Fruit fly (Drosophila melanogaster) whole organism, wandering third instar larva: ENCODE results near the gene Sfp33A2.

Experiments
- Abd-B ChIP-seq: fragments of >200 bp; optimal IDR thresholded peaks from 2 replicates; lab custom pipeline; 2017; ENCODE audit warnings: missing biosample characterization, missing genetic modification characterization
- CG32264 ChIP-seq: fragments of 200-800 bp; sonication (Bioruptor generic); optimal IDR thresholded peaks from 2 replicates; lab custom pipeline; 2016; ENCODE audit warnings: missing biosample characterization, missing genetic modification characterization
- CG9705 ChIP-seq: fragments of 200-800 bp; sonication (Bioruptor generic); optimal IDR thresholded peaks from 2 replicates; lab custom pipeline; 2018; ENCODE audit warnings: missing biosample characterization, mild to moderate bottlenecking, missing genetic modification characterization
- Dfd ChIP-seq: fragments of >200 bp; optimal IDR thresholded peaks from 2 replicates; lab custom pipeline; 2017; ENCODE audit warnings: missing biosample characterization, missing genetic modification characterization
- Dif ChIP-seq: fragments of 200-275, 200-300 bp; sonication (Bioruptor generic); optimal IDR thresholded peaks from 2 replicates; lab custom pipeline; 2018; ENCODE audit warnings: missing biosample characterization, missing genetic modification characterization; ENCODE audit not compliant: partially characterized antibody
- HLH106 ChIP-seq: fragments of 200-800 bp; optimal IDR thresholded peaks from 3 replicates; lab custom pipeline; 2019; ENCODE audit warnings: missing biosample characterization, mild to moderate bottlenecking, missing genetic modification characterization, moderate library complexity
- Hnf4 ChIP-seq: fragments of 200-800 bp; sonication (Bioruptor generic); optimal IDR thresholded peaks from 2 replicates; lab custom pipeline; 2016; ENCODE audit warnings: missing biosample characterization, mild to moderate bottlenecking, missing genetic modification characterization
- Hr78 ChIP-seq: fragments of >200 bp; optimal IDR thresholded peaks from 2 replicates; lab custom pipeline; 2017; ENCODE audit warnings: missing biosample characterization, missing genetic modification characterization
- Hr83 ChIP-seq: fragments of 200-300 bp; sonication (Bioruptor generic); optimal IDR thresholded peaks from 2 replicates; lab custom pipeline; 2016; ENCODE audit warnings: missing biosample characterization, mild to moderate bottlenecking, missing genetic modification characterization, moderate library complexity; ENCODE audit not compliant: poor library complexity, severe bottlenecking
- Mio ChIP-seq: sonication (Bioruptor generic); optimal IDR thresholded peaks from 2 replicates; lab custom pipeline; 2016; ENCODE audit warnings: missing biosample characterization, missing genetic modification characterization
- N ChIP-seq: fragments of >200 bp; optimal IDR thresholded peaks from 2 replicates; lab custom pipeline; 2018; ENCODE audit warnings: missing biosample characterization, missing external identifiers, missing genetic modification characterization
- OdsH ChIP-seq: fragments of 200-800 bp; sonication (Bioruptor generic); optimal IDR thresholded peaks from 2 replicates; lab custom pipeline; 2016; ENCODE audit warnings: missing biosample characterization, mild to moderate bottlenecking, missing genetic modification characterization
- Rel ChIP-seq, 2 experiments: fragments of 200-800 bp; sonication (Bioruptor generic) in 1 of 2; optimal IDR thresholded peaks; 2 replicates in 1 of 2; 3 replicates in 1 of 2; lab custom pipeline; 2016 to 2019; ENCODE audit warnings: mild to moderate bottlenecking in 2 of 2, missing biosample characterization in 2 of 2, missing genetic modification characterization in 2 of 2, moderate library complexity in 1 of 2
- Sp1 ChIP-seq: fragments of 200-800 bp; sonication (Bioruptor generic); optimal IDR thresholded peaks from 3 replicates; lab custom pipeline; 2019; ENCODE audit warnings: missing biosample characterization, mild to moderate bottlenecking, missing genetic modification characterization, moderate library complexity
- Vsx2 ChIP-seq: fragments of 200-300, 225-300 bp; sonication (Bioruptor generic); optimal IDR thresholded peaks from 2 replicates; lab custom pipeline; 2018; ENCODE audit warnings: missing biosample characterization, missing genetic modification characterization; ENCODE audit not compliant: partially characterized antibody
- br ChIP-seq: fragments of 200-800 bp; sonication (Bioruptor generic); optimal IDR thresholded peaks from 2 replicates; lab custom pipeline; 2016; ENCODE audit warnings: missing biosample characterization, missing genetic modification characterization
- brk ChIP-seq: fragments of 200-800 bp; sonication (Bioruptor generic); optimal IDR thresholded peaks from 2 replicates; lab custom pipeline; 2016; ENCODE audit warnings: missing biosample characterization, mild to moderate bottlenecking, missing genetic modification characterization
- dl ChIP-seq, 2 experiments: fragments of 175-275, 200-275 bp in 1 of 2; fragments of 200-275 bp in 1 of 2; sonication (Bioruptor generic); optimal IDR thresholded peaks; lab custom pipeline; 2018; ENCODE audit warnings: mild to moderate bottlenecking in 2 of 2, missing biosample characterization in 2 of 2, missing genetic modification characterization in 2 of 2, moderate library complexity in 2 of 2; ENCODE audit not compliant: partially characterized antibody in 2 of 2, insufficient read depth in 1 of 2
- dmrt93B ChIP-seq: fragments of 200-800 bp; sonication (Bioruptor generic); optimal IDR thresholded peaks from 2 replicates; lab custom pipeline; 2018; ENCODE audit warnings: missing biosample characterization, mild to moderate bottlenecking, missing genetic modification characterization
- ey ChIP-seq: fragments of 200-800 bp; sonication (Bioruptor generic); optimal IDR thresholded peaks from 2 replicates; lab custom pipeline; 2016; ENCODE audit warnings: missing biosample characterization, missing genetic modification characterization
- foxo ChIP-seq, 2 experiments: fragments of 200-800 bp; sonication (Bioruptor generic); optimal IDR thresholded peaks; 2 replicates in 1 of 2; 3 replicates in 1 of 2; lab custom pipeline; 2016 to 2017; ENCODE audit warnings: missing biosample characterization in 2 of 2, missing genetic modification characterization in 2 of 2
- fru ChIP-seq: fragments of 200-800 bp; sonication (Bioruptor generic); optimal IDR thresholded peaks from 3 replicates; lab custom pipeline; 2016; ENCODE audit warnings: missing biosample characterization, mild to moderate bottlenecking, missing genetic modification characterization
- h ChIP-seq: fragments of 200-800 bp; sonication (Bioruptor generic); optimal IDR thresholded peaks from 3 replicates; lab custom pipeline; 2016; ENCODE audit warnings: missing biosample characterization, mild to moderate bottlenecking, missing genetic modification characterization
- jim ChIP-seq: fragments of 175-275, 200-325 bp; sonication (Bioruptor generic); optimal IDR thresholded peaks from 2 replicates; lab custom pipeline; 2016; ENCODE audit warnings: missing biosample characterization, mild to moderate bottlenecking, missing genetic modification characterization
- lola ChIP-seq: fragments of >200 bp; optimal IDR thresholded peaks from 2 replicates; lab custom pipeline; 2017; ENCODE audit warnings: missing biosample characterization, missing genetic modification characterization
- pan ChIP-seq: fragments of >200 bp; optimal IDR thresholded peaks from 2 replicates; lab custom pipeline; 2017
- psq ChIP-seq: fragments of 200-800 bp; sonication (Bioruptor generic); optimal IDR thresholded peaks from 3 replicates; lab custom pipeline; 2017; ENCODE audit warnings: missing biosample characterization, mild to moderate bottlenecking, missing genetic modification characterization, moderate library complexity
- rgr ChIP-seq: fragments of 200-800 bp; sonication (Bioruptor generic); optimal IDR thresholded peaks from 3 replicates; lab custom pipeline; 2016; ENCODE audit warnings: missing biosample characterization, mild to moderate bottlenecking, missing genetic modification characterization
- sv ChIP-seq: fragments of 200-800 bp; sonication (Bioruptor generic); optimal IDR thresholded peaks from 3 replicates; lab custom pipeline; 2016; ENCODE audit warnings: missing biosample characterization, missing genetic modification characterization
- woc ChIP-seq: sonication (Bioruptor generic); optimal IDR thresholded peaks from 2 replicates; lab custom pipeline; 2016; ENCODE audit warnings: missing biosample characterization, mild to moderate bottlenecking, missing genetic modification characterization

Gene Sfp33A2

DNA sequence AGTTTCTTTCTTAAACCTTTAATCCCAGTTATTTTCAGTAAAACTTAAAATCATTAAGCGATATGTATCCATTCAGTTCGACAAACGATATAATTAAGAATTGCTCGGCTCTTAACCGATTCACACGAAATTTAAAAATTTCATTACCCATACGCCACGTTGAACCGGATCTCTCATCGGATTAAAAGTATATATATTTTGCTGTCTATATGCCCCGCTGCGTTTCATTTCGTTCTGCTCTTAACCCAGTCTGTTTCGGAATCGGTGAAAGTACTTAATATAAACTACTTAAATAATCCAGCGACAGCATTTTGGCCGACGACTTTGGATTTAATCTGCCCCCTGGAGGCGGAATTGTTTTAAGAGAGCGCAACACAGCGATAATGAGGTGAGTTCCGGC lies 15.6 kb downstream of the Sfp33A2 start, which contains the start of gene CG42751:
TSS of gene CG42751 (plus strand) at position 301 of the 400 bp plus-strand sequence.
- TF ChIP-seq sv (GFP tag; lab: Kevin White, UChicago) (no peak), psq (GFP tag; lab: Kevin White, UChicago) (no peak), Abd-B (GFP tag; lab: Kevin White, UChicago) (no peak), fru (GFP tag; lab: Kevin White, UChicago) (no peak), pan (lab: Kevin White, UChicago) (no peak), dmrt93B (GFP tag; lab: Kevin White, UChicago) (no peak), Hr83 (GFP tag; lab: Kevin White, UChicago) (no peak), CG9705 (GFP tag; lab: Kevin White, UChicago) (no peak), jim (GFP tag; lab: Kevin White, UChicago) (no peak), OdsH (GFP tag; lab: Kevin White, UChicago) (no peak), Dfd (GFP tag; lab: Kevin White, UChicago) (no peak)

DNA sequence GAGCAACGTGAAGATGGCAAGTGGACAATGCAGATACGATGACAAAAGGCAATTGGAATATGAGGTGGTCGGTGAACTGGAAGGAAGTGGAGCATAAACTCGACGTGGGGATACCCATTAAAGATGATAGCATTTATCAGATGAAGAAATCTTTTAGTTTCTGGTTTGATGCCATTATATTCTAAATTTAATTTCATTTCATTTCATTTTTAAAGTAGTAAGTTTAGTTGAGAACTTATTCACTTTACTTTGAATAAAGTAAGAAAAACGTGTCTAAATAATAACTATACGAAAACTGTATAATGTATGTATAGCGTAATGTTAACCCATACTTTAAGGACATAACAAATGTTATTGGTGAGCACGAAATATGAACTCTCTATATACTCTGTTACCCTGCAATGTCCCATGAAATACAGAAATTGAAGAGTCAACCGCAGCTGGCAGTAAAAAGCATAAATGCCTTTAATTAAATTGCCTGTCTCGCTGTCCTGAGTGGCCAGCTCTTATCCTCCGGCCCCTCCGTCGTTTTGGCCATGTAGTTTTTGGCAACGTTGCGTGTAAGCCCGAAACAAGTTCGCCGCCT lies 33.4 kb downstream of the Sfp33A2 start:
- TF ChIP-seq woc (GFP tag; lab: Kevin White, UChicago) (peak; percentile 52), lola (no peak), dmrt93B (GFP tag; lab: Kevin White, UChicago) (peak; percentile 25), rgr (peak; percentile 6), br (GFP tag; lab: Kevin White, UChicago) (peak; percentile 15), Rel (GFP tag; optimal IDR thresholded peaks at IDR 0.05; lab: Kevin White, UChicago) (no peak), Rel (tag; optimal IDR thresholded peaks at IDR 0.05; lab: Kevin White, UChicago) (no peak), foxo (GFP tag; optimal IDR thresholded peaks at IDR 0.05; lab: Kevin White, UChicago) (peak in 1 of 2 experiments; percentile 36), h (GFP tag; lab: Kevin White, UChicago) (peak; percentile 54), jim (GFP tag; lab: Kevin White, UChicago) (no peak), Vsx2 (GFP tag; lab: Kevin White, UChicago) (peak; percentile 58), ey (GFP tag; lab: Kevin White, UChicago) (peak; percentile 56), fru (GFP tag; lab: Kevin White, UChicago) (peak; percentile 47), dl (GFP tag; optimal IDR thresholded peaks at IDR 0.05; lab: Kevin White, UChicago; ENCODE audit: insufficient read depth in 1 of 2, partially characterized antibody in 2 of 2) (no peak), Sp1 (GFP tag; lab: Kevin White, UChicago) (peak; percentile 44), psq (GFP tag; lab: Kevin White, UChicago) (peak; percentile 1), Abd-B (GFP tag; lab: Kevin White, UChicago) (no peak), Dif (GFP tag; lab: Kevin White, UChicago) (no peak), HLH106 (peak; percentile 47)
- TF ChIP-seq, all 38 proteins: peak for 12

DNA sequence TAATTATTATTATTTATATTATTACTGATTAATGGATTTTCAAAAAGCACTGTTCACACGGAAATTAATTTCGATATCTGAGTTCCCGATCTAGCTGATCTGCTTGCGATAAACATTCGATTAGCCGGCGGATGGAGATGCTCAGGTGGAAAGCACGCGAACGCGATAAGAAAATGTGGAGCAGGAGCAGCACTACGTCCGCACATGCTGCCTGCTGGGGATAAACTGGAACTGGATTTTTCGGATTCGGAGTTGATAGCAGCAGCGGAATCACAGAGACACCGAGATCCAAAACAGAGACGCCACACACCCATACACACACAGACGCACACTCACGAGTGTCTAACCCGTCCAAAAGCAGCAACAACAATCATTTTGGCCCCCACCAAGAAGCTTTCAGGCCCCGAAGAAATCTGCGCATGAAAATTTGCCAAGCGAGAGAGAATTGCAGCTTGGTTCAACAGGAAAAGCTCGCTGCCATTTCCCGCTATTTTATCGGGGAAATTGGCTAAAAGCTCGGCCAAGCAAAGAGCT lies 36.8 kb downstream of the Sfp33A2 start:
- TF ChIP-seq CG9705 (GFP tag; lab: Kevin White, UChicago), result no peak
- TF ChIP-seq N (GFP tag; lab: Kevin White, UChicago), result no peak
- no peak for TF ChIP-seq jim (GFP tag; lab: Kevin White, UChicago)
- TF ChIP-seq Hnf4, result no peak
- no peak for TF ChIP-seq CG32264 (GFP tag; lab: Kevin White, UChicago)
- TF ChIP-seq Dif (GFP tag; lab: Kevin White, UChicago), result no peak
- no peak for TF ChIP-seq Vsx2 (GFP tag; lab: Kevin White, UChicago)
- no peak for TF ChIP-seq Mio
- TF ChIP-seq dl (GFP tag; optimal IDR thresholded peaks at IDR 0.05; lab: Kevin White, UChicago; ENCODE audit: insufficient read depth in 1 of 2, partially characterized antibody in 2 of 2), result no peak
- TF ChIP-seq Dfd (GFP tag; lab: Kevin White, UChicago), result no peak
- TF ChIP-seq Hr78 (GFP tag; lab: Kevin White, UChicago), result no peak
- TF ChIP-seq brk, result no peak
- no peak for TF ChIP-seq ey (GFP tag; lab: Kevin White, UChicago)

DNA sequence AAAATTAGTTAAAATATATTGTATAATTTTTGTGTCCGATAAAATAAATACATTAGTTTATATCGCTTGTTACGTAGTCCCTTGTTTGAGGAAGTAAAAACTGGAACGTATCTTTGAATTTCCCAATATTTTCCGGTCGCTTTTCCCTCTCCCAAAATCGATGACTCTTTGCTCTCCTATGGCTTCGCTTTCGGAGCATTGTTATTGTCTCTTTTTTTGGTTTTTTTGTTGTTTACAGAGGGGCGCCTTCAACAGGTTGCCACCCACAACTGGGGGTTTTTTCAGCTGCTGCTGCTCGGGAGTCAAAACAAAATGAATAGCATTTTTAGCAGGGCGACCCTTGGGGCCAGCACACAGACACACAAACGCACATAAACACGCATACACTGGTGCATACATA lies 37.4 kb downstream of the Sfp33A2 start:
- TF ChIP-seq Dfd (GFP tag; lab: Kevin White, UChicago) (no peak), CG32264 (GFP tag; lab: Kevin White, UChicago) (no peak), jim (GFP tag; lab: Kevin White, UChicago) (no peak)
